Worm (Caenorhabditis elegans): ENCODE results near the gene oxi-1.

The oxi-1 gene

DNA sequence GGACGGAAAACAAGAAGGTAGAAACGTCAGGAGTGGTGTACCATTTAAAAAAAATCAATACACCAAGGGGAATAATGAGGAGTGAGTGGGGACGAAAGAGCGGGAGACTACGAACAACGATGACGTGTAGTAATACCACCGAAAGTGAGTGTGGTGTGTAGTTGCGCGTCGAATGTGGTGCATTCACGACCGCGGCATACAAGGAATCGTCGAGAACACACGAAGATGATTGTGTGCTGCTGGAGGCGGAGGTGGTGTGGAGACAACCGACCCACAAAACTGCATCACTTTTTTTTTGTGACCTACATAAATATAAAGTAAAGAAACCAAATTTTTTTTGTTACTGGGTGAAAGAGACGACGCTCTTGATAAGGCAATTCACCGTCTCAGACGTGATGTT lies 39.7 kb upstream of the oxi-1 start (continued):
- TF ChIP-seq efl-1 (optimal IDR thresholded peaks at IDR 0.05), result peak; percentile 56 to 63
- peak; percentile 38 to 87 for TF ChIP-seq efl-1 (GFP tag; optimal IDR thresholded peaks at IDR 0.05 in 1 of 2)
- no peak for TF ChIP-seq irx-1 (tag; optimal IDR thresholded peaks at IDR 0.05)
- peak; percentile 91 for TF ChIP-seq F16B12.6 (tag; optimal IDR thresholded peaks at IDR 0.05)
- no peak for TF ChIP-seq ceh-90 (tag; optimal IDR thresholded peaks at IDR 0.05)
- no peak for TF ChIP-seq zag-1 (tag; optimal IDR thresholded peaks at IDR 0.05)
- peak in 1 of 6 experiments; percentile 25 for TF ChIP-seq elt-3 (tag; optimal IDR thresholded peaks at IDR 0.05)
- TF ChIP-seq unc-98 (GFP tag; IDR thresholded peaks at IDR 0.05), result no peak
- no peak for TF ChIP-seq ces-1 (GFP tag; optimal IDR thresholded peaks at IDR 0.05)
- TF ChIP-seq pqm-1 (tag; optimal IDR thresholded peaks at IDR 0.05), result no peak
- peak; percentile 77 for TF ChIP-seq nhr-71 (tag; optimal IDR thresholded peaks at IDR 0.05)
- peak; percentile 10 for TF ChIP-seq hpl-2 (GFP tag; optimal IDR thresholded peaks at IDR 0.05)
- TF ChIP-seq zip-4 (GFP tag; optimal IDR thresholded peaks at IDR 0.05), result no peak
- peak; percentile 65 for TF ChIP-seq fkh-8 (tag; optimal IDR thresholded peaks at IDR 0.05)
- TF ChIP-seq swsn-7 (tag; optimal IDR thresholded peaks at IDR 0.05), result peak; percentile 68
- TF ChIP-seq ztf-11 (tag; optimal IDR thresholded peaks at IDR 0.05), result peak in 1 of 2 experiments; percentile 8
- TF ChIP-seq nhr-76 (tag; optimal IDR thresholded peaks at IDR 0.05), result no peak
- TF ChIP-seq nhr-47 (tag; optimal IDR thresholded peaks at IDR 0.05), result peak; percentile 67
- peak; percentile 56 to 81 for TF ChIP-seq lin-35 (GFP tag; optimal IDR thresholded peaks at IDR 0.05)
- TF ChIP-seq nhr-11 (tag; optimal IDR thresholded peaks at IDR 0.05), result no peak
- TF ChIP-seq elt-2 (tag; optimal IDR thresholded peaks at IDR 0.05), result peak; percentile 35
- no peak for TF ChIP-seq ceh-88 (GFP tag; IDR thresholded peaks at IDR 0.05)
- TF ChIP-seq lin-13 (GFP tag; optimal IDR thresholded peaks at IDR 0.05), result no peak
- peak in 1 of 2 experiments; percentile 48 for TF ChIP-seq mdl-1 (tag; optimal IDR thresholded peaks at IDR 0.05)
- TF ChIP-seq mef-2 (tag; optimal IDR thresholded peaks at IDR 0.05), result no peak
- TF ChIP-seq blmp-1 (tag; optimal IDR thresholded peaks at IDR 0.05), result peak; percentile 93
- no peak for TF ChIP-seq lir-3 (tag; optimal IDR thresholded peaks at IDR 0.05; ENCODE audit: poor library complexity)
- TF ChIP-seq pax-3 (tag; optimal IDR thresholded peaks at IDR 0.05), result peak; percentile 32
- TF ChIP-seq tlp-1 (tag; optimal IDR thresholded peaks at IDR 0.05), result no peak
- TF ChIP-seq egl-13 (tag; optimal IDR thresholded peaks at IDR 0.05), result peak; percentile 23
- no peak for TF ChIP-seq hlh-17 (GFP tag; optimal IDR thresholded peaks at IDR 0.05; ENCODE audit: borderline replicate concordance)
- no peak for TF ChIP-seq efl-3 (GFP tag; optimal IDR thresholded peaks at IDR 0.05)
- no peak for TF ChIP-seq dsc-1 (tag; optimal IDR thresholded peaks at IDR 0.05)
- no peak for TF ChIP-seq hlh-4 (tag; optimal IDR thresholded peaks at IDR 0.05)
- TF ChIP-seq snu-23 (GFP tag; optimal IDR thresholded peaks at IDR 0.05), result peak; percentile 61
- TF ChIP-seq sptf-1 (tag; optimal IDR thresholded peaks at IDR 0.05), result no peak
- no peak for TF ChIP-seq unc-30 (tag; optimal IDR thresholded peaks at IDR 0.05)
- no peak for TF ChIP-seq ets-5 (GFP tag; IDR thresholded peaks at IDR 0.05)
- peak; percentile 62 for TF ChIP-seq nhr-85 (tag)
- TF ChIP-seq ceh-63 (GFP tag; optimal IDR thresholded peaks at IDR 0.05), result no peak
- no peak for TF ChIP-seq nhr-237 (tag; optimal IDR thresholded peaks at IDR 0.05)
- TF ChIP-seq pag-3 (tag; optimal IDR thresholded peaks at IDR 0.05; ENCODE audit: borderline replicate concordance, insufficient read depth), result no peak
- TF ChIP-seq C04F5.9 (tag; optimal IDR thresholded peaks at IDR 0.05), result no peak
- TF ChIP-seq mab-9 (GFP tag; IDR thresholded peaks at IDR 0.05), result 0 out of 2 replicates have a peak, but pooled peaks have one; percentile 44
- no peak for TF ChIP-seq nhr-84 (tag; optimal IDR thresholded peaks at IDR 0.05)
- TF ChIP-seq dpl-1 (GFP tag; optimal IDR thresholded peaks at IDR 0.05), result peak; percentile 53 to 67 (median 57)
- no peak for TF ChIP-seq Y116A8C.19 (tag; optimal IDR thresholded peaks at IDR 0.05; ENCODE audit: borderline replicate concordance)
- no peak for TF ChIP-seq snpc-4 (tag; optimal IDR thresholded peaks at IDR 0.05)
- TF ChIP-seq nhr-20 (tag; optimal IDR thresholded peaks at IDR 0.05), result peak; percentile 62
- TF ChIP-seq xbp-1 (tag; optimal IDR thresholded peaks at IDR 0.05), result peak; percentile 99
- TF ChIP-seq lin-14 (GFP tag; optimal IDR thresholded peaks at IDR 0.05), result peak; percentile 85
- TF ChIP-seq sup-37 (GFP tag; optimal IDR thresholded peaks at IDR 0.05), result peak; percentile 3
- TF ChIP-seq nhr-28 (tag; optimal IDR thresholded peaks at IDR 0.05), result no peak

Measured in whole organism, L1 larva.